Worm (Caenorhabditis elegans) whole organism, L1 larva: Measurements from ENCODE around the gene icln-1.

Experiments used
- F16B12.6 ChIP-seq: fragments of 150-350 bp; optimal IDR thresholded peaks from 2 replicates; lab custom pipeline; 2014; ENCODE audit warnings: missing biosample characterization, missing genetic modification characterization
- Y116A8C.19 ChIP-seq: sonication (generic microtip); optimal IDR thresholded peaks from 2 replicates; lab custom pipeline; 2016; ENCODE audit warnings: missing compliant biosample characterization, missing genetic modification characterization, borderline replicate concordance
- efl-1 ChIP-seq, 4 experiments: fragments of 150-350 bp; optimal IDR thresholded peaks in 3 of 4; peaks in 1 of 4; 1 replicate in 1 of 4; 2 replicates in 3 of 4; lab custom pipeline; 2014; ENCODE audit warnings: missing biosample characterization in 2 of 4, missing genetic modification characterization in 2 of 4, missing genetic modification reagents in 2 of 4
- efl-3 ChIP-seq: fragments of 200-800 bp; sonication (Bioruptor generic); optimal IDR thresholded peaks from 2 replicates; lab custom pipeline; 2018; ENCODE audit warnings: mild to moderate bottlenecking, missing genetic modification characterization, missing compliant biosample characterization
- elt-3 ChIP-seq, 6 experiments: fragments of 150-350 bp in 1 of 6; sonication (generic microtip); optimal IDR thresholded peaks; 2 replicates each; lab custom pipeline; 2017 to 2018; ENCODE audit warnings: missing biosample characterization in 6 of 6, missing genetic modification characterization in 6 of 6, inconsistent platforms in 1 of 6
- ets-5 ChIP-seq: fragments of 200-800 bp; sonication (Bioruptor generic); IDR thresholded peaks from 2 replicates; pipeline ENCODE4 v1.3.6; 2022; ENCODE audit warnings: missing genetic modification characterization, missing compliant biosample characterization
- fkh-8 ChIP-seq: sonication (generic microtip); optimal IDR thresholded peaks from 2 replicates; lab custom pipeline; 2016; ENCODE audit warnings: mild to moderate bottlenecking, missing genetic modification characterization, missing compliant biosample characterization
- hlh-4 ChIP-seq: sonication (generic microtip); optimal IDR thresholded peaks from 2 replicates; lab custom pipeline; 2016; ENCODE audit warnings: mild to moderate bottlenecking, missing genetic modification characterization, missing compliant biosample characterization
- jun-1 ChIP-seq: fragments of 150-350 bp; optimal IDR thresholded peaks from 2 replicates; lab custom pipeline; 2014; ENCODE audit warnings: missing biosample characterization, missing genetic modification reagents, missing genetic modification characterization
- lin-14 ChIP-seq: fragments of 200-800 bp; sonication (Bioruptor generic); optimal IDR thresholded peaks from 2 replicates; lab custom pipeline; 2018; ENCODE audit warnings: mild to moderate bottlenecking, missing genetic modification characterization, moderate library complexity, missing compliant biosample characterization
- mab-9 ChIP-seq: fragments of 200-800 bp; sonication (Bioruptor generic); IDR thresholded peaks from 2 replicates; pipeline ENCODE4 v1.3.6; 2022; ENCODE audit warnings: missing genetic modification reagents, missing genetic modification characterization, missing compliant biosample characterization
- nhr-20 ChIP-seq: sonication (generic microtip); optimal IDR thresholded peaks from 2 replicates; lab custom pipeline; 2016; ENCODE audit warnings: mild to moderate bottlenecking, missing genetic modification characterization, missing compliant biosample characterization
- nhr-47 ChIP-seq: sonication (generic microtip); optimal IDR thresholded peaks from 2 replicates; lab custom pipeline; 2016; ENCODE audit warnings: mild to moderate bottlenecking, missing genetic modification characterization, moderate library complexity, missing compliant biosample characterization
- nhr-71 ChIP-seq: sonication (generic microtip); optimal IDR thresholded peaks from 2 replicates; lab custom pipeline; 2016; ENCODE audit warnings: mild to moderate bottlenecking, missing genetic modification characterization, moderate library complexity, missing compliant biosample characterization
- nhr-85 ChIP-seq: sonication (generic microtip); peaks from one replicate; lab custom pipeline; 2016; ENCODE audit warnings: missing genetic modification characterization, inconsistent platforms, missing compliant biosample characterization
- pax-3 ChIP-seq: fragments of 200-800 bp; sonication (Bioruptor generic); optimal IDR thresholded peaks from 2 replicates; lab custom pipeline; 2018; ENCODE audit warnings: mild to moderate bottlenecking, missing genetic modification characterization, moderate library complexity, missing compliant biosample characterization
- skn-1 ChIP-seq: fragments of 150-350 bp; optimal IDR thresholded peaks from 2 replicates; lab custom pipeline; 2014; ENCODE audit warnings: missing biosample characterization, missing genetic modification characterization
- sptf-1 ChIP-seq: fragments of 150-350 bp; optimal IDR thresholded peaks from 2 replicates; lab custom pipeline; 2014; ENCODE audit warnings: missing biosample characterization, missing genetic modification characterization
- sup-37 ChIP-seq: fragments of 200-800 bp; sonication (Bioruptor generic); optimal IDR thresholded peaks from 2 replicates; lab custom pipeline; 2018; ENCODE audit warnings: mild to moderate bottlenecking, missing genetic modification characterization, missing compliant biosample characterization
- swsn-7 ChIP-seq: sonication (generic microtip); optimal IDR thresholded peaks from 2 replicates; lab custom pipeline; 2016; ENCODE audit warnings: missing genetic modification characterization, missing compliant biosample characterization
- unc-130 ChIP-seq: fragments of 150-350 bp; optimal IDR thresholded peaks from 2 replicates; lab custom pipeline; 2017; ENCODE audit warnings: missing biosample characterization, missing genetic modification characterization, inconsistent platforms
- unc-86 ChIP-seq: sonication (generic microtip); optimal IDR thresholded peaks from 2 replicates; lab custom pipeline; 2016; ENCODE audit warnings: missing genetic modification characterization, missing compliant biosample characterization
- xbp-1 ChIP-seq: sonication (generic microtip); optimal IDR thresholded peaks from 2 replicates; lab custom pipeline; 2016; ENCODE audit warnings: missing genetic modification characterization, missing compliant biosample characterization

Gene icln-1

ce11 chrIV:9053403-9053802 is 42.0 kb downstream of the icln-1 start:
- peak; percentile 13 for TF ChIP-seq nhr-20 (tag; lab: Kevin White, UChicago)
- TF ChIP-seq fkh-8 (tag; lab: Kevin White, UChicago) = peak; percentile 84
- TF ChIP-seq F16B12.6 = no peak
- TF ChIP-seq hlh-4 (tag; lab: Kevin White, UChicago) = peak; percentile 83
- peak; percentile 77 for TF ChIP-seq nhr-71 (tag; lab: Kevin White, UChicago)
- TF ChIP-seq pax-3 (tag; lab: Kevin White, UChicago) = peak; percentile 33
- peak; percentile 63 for TF ChIP-seq nhr-47 (tag; lab: Kevin White, UChicago)
- TF ChIP-seq jun-1 (tag; lab: Kevin White, UChicago) = no peak
- TF ChIP-seq sup-37 (GFP tag; lab: Kevin White, UChicago) = no peak
- peak; percentile 30 for TF ChIP-seq lin-14
- TF ChIP-seq efl-3 = no peak

- TF ChIP-seq elt-3 (tag; optimal IDR thresholded peaks at IDR 0.05; lab: Kevin White, UChicago) (no peak), xbp-1 (tag; lab: Kevin White, UChicago) (no peak), Y116A8C.19 (tag; lab: Kevin White, UChicago) (no peak), efl-1 (optimal IDR thresholded peaks at IDR 0.05; lab: Kevin White, UChicago) (no peak), efl-1 (GFP tag; optimal IDR thresholded peaks at IDR 0.05 in 1 of 2; lab: Kevin White, UChicago) (peak in 1 of 2 experiments; percentile 13), mab-9 (GFP tag; lab: Robert Waterston, UW) (no peak), sptf-1 (tag; lab: Kevin White, UChicago) (no peak), unc-86 (no peak), sup-37 (GFP tag; lab: Kevin White, UChicago) (no peak), unc-130 (tag; lab: Kevin White, UChicago) (no peak)
- TF ChIP-seq, all 84 proteins: peak for 1
Measured at ce11 chrIV:9051510-9052175, 43.8 kb downstream of the icln-1 start.

ce11 chrIV:9051036-9051435 is 44.4 kb downstream of the icln-1 start:
- TF ChIP-seq efl-3 (no peak), skn-1 (tag; lab: Kevin White, UChicago) (peak; percentile 73), nhr-85 (tag; lab: Kevin White, UChicago) (peak; percentile 53), ets-5 (GFP tag; lab: Robert Waterston, UW) (no peak)
- TF ChIP-seq, all 84 proteins: peak for 2

DNA sequence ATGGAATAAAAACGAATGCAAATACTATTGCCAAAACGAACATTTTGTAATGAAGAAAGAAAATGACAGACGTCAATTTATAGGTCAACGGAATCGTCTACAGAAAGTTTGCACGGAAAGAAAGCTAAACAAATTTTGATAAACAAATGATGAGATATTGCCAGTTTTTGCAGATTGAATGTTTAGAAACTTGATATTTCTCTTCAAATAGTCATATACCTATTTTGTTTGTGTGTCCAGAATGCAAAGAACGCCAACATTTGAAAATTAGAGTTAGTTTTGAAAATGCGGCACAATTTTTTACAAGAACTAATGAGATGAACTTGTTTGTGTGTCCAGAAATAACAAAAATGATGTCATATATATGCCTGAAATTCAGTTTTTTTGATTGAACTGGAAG is 50.2 kb downstream of the icln-1 start, which contains the start of gene Y73F4A.1:
Gene Y73F4A.1 (minus strand): TSS at position 101 of the 400 bp plus-strand sequence.
- no peak for TF ChIP-seq lin-14
- TF ChIP-seq swsn-7 (tag; lab: Kevin White, UChicago) = no peak
